Worm (Caenorhabditis elegans): ENCODE measurements around the gene C06G1.1.

DNA sequence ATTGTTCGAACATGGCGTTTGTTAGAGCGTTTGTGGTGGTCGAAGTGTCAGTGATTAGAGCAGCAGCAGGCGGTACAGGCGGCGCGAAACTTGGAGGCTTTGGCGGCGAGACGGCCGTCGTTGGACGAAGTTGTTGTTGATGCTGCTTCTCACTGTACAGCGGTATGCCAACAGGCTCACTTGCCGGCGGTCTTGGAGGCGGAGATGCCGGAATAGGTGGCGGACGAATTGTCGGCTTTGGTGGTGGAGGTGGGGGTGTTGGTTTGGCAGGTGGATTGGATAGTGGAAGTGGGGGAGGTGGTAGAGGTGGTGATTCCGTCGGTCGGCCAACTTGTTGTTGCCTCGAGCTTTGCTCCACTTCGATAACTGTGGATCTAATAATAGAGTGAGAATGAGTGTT is 38.1 kb downstream of the C06G1.1 start:
- no peak for TF ChIP-seq snpc-4 (tag; optimal IDR thresholded peaks at IDR 0.05)
- no peak for TF ChIP-seq elt-3 (tag; optimal IDR thresholded peaks at IDR 0.05)
- TF ChIP-seq mab-5 (tag; optimal IDR thresholded peaks at IDR 0.05) = no peak
- no peak for TF ChIP-seq lin-13 (tag; optimal IDR thresholded peaks at IDR 0.05)
- no peak for TF ChIP-seq unc-39 (tag; optimal IDR thresholded peaks at IDR 0.05)
- no peak for TF ChIP-seq nhr-28 (tag; optimal IDR thresholded peaks at IDR 0.05)
- no peak for TF ChIP-seq sem-2 (GFP tag; optimal IDR thresholded peaks at IDR 0.05)
- no peak for TF ChIP-seq mep-1 (tag; optimal IDR thresholded peaks at IDR 0.05)

Measured in whole organism, mixed stage, embryonic.